Worm (Caenorhabditis elegans) whole organism, midembryonic: ENCODE data around the gene Y68A4A.13.

ENCODE experiments used
- flt-1 ChIP-seq: fragments of 200-800 bp; sonication (Bioruptor generic); IDR thresholded peaks from 2 replicates; pipeline ENCODE4 v1.3.6; 2022; ENCODE audit warnings: missing genetic modification characterization, missing compliant biosample characterization
- med-1 ChIP-seq: sonication (generic microtip); optimal IDR thresholded peaks from 2 replicates; lab custom pipeline; 2017; ENCODE audit warnings: missing genetic modification characterization, mild to moderate bottlenecking, missing compliant biosample characterization, antibody characterized with exemption, missing genetic modification reagents; ENCODE audit not compliant: insufficient read depth
- tab-1 ChIP-seq: fragments of 200-800 bp; sonication (Bioruptor generic); IDR thresholded peaks from 2 replicates; pipeline ENCODE4 v1.3.6; 2022; ENCODE audit warnings: missing genetic modification characterization, missing compliant biosample characterization
- ztf-29 ChIP-seq: fragments of 200-800 bp; sonication (Bioruptor generic); IDR thresholded peaks from 2 replicates; pipeline ENCODE4 v1.3.6; 2022; ENCODE audit warnings: missing genetic modification reagents, missing genetic modification characterization, missing compliant biosample characterization

ce11 chrV:17167457-17167856, 40.5 kb downstream of the Y68A4A.13 start, which contains the start of gene srz-66:
- TF ChIP-seq med-1 (GFP tag; lab: Kevin White, UChicago) = no peak
- no peak for TF ChIP-seq ztf-29 (GFP tag; lab: Robert Waterston, UW)
- TF ChIP-seq tab-1 (GFP tag; lab: Robert Waterston, UW) = no peak
- no peak for TF ChIP-seq flt-1 (GFP tag; lab: Robert Waterston, UW)
